Worm (Caenorhabditis elegans) whole organism, L3 larva: Measurements from ENCODE around the gene fbxc-29.

ENCODE experiments used
- R02D3.7 ChIP-seq: fragments of 150-350 bp; optimal IDR thresholded peaks from 2 replicates; lab custom pipeline; 2014; ENCODE audit warnings: missing biosample characterization, missing genetic modification characterization
- ceh-82 ChIP-seq: fragments of 150-350 bp; optimal IDR thresholded peaks from 2 replicates; lab custom pipeline; 2014; ENCODE audit warnings: missing biosample characterization, missing genetic modification characterization
- egl-27 ChIP-seq: sonication (generic microtip); optimal IDR thresholded peaks from 4 replicates; lab custom pipeline; 2017; ENCODE audit warnings: missing biosample characterization, missing genetic modification reagents, missing genetic modification characterization
- pqm-1 ChIP-seq: fragments of 150-350 bp; optimal IDR thresholded peaks from 2 replicates; lab custom pipeline; 2017; ENCODE audit warnings: missing biosample characterization, missing genetic modification characterization, inconsistent platforms

- TF ChIP-seq R02D3.7 (tag; lab: Kevin White, UChicago) (no peak), ceh-82 (tag; lab: Kevin White, UChicago) (no peak), pqm-1 (tag; lab: Kevin White, UChicago) (no peak), egl-27 (tag; lab: Kevin White, UChicago) (no peak)
These were observed 7.6 kb downstream of the fbxc-29 start, which contains the start of gene fbxc-28 for ce11 chrII:923521-923920.
